Fruit fly (Drosophila melanogaster) whole organism, adult: ENCODE data around the gene CG15880.

Source experiments
- CG11617 ChIP-seq: fragments of 200-800 bp; sonication (Bioruptor generic); optimal IDR thresholded peaks from 2 replicates; lab custom pipeline; 2017; ENCODE audit warnings: mild to moderate bottlenecking, missing biosample characterization, missing genetic modification reagents, missing genetic modification characterization
- CG12768 ChIP-seq: fragments of 200-800 bp; sonication (Bioruptor generic); optimal IDR thresholded peaks from 2 replicates; lab custom pipeline; 2017; ENCODE audit warnings: missing biosample characterization, missing genetic modification characterization, mild to moderate bottlenecking, moderate library complexity, missing genetic modification reagents
- CG1620 ChIP-seq: fragments of 200-800 bp; sonication (Bioruptor generic); optimal IDR thresholded peaks from 2 replicates; lab custom pipeline; 2016; ENCODE audit warnings: missing biosample characterization, missing genetic modification characterization
- CG33017 ChIP-seq: fragments of 200-800 bp; sonication (Bioruptor generic); optimal IDR thresholded peaks from 2 replicates; lab custom pipeline; 2018; ENCODE audit warnings: missing biosample characterization, mild to moderate bottlenecking, missing genetic modification characterization, moderate library complexity
- Crg-1 ChIP-seq: fragments of 200-800 bp; sonication (Bioruptor generic); optimal IDR thresholded peaks from 2 replicates; lab custom pipeline; 2016; ENCODE audit warnings: missing biosample characterization, missing genetic modification characterization
- cic ChIP-seq: fragments of 200-800 bp; sonication (Bioruptor generic); optimal IDR thresholded peaks from 2 replicates; lab custom pipeline; 2017; ENCODE audit warnings: missing biosample characterization, mild to moderate bottlenecking, missing genetic modification characterization, moderate library complexity
- ovo ChIP-seq: fragments of 200-800 bp; sonication (Bioruptor generic); optimal IDR thresholded peaks from 2 replicates; lab custom pipeline; 2016; ENCODE audit warnings: missing biosample characterization, missing genetic modification characterization
- tj ChIP-seq: fragments of 200-800 bp; sonication (Bioruptor generic); optimal IDR thresholded peaks from 3 replicates; lab custom pipeline; 2017; ENCODE audit warnings: missing biosample characterization, mild to moderate bottlenecking, missing genetic modification characterization, moderate library complexity
- toe ChIP-seq: fragments of 200-800 bp; sonication (Bioruptor generic); optimal IDR thresholded peaks from 2 replicates; lab custom pipeline; 2016; ENCODE audit warnings: missing biosample characterization, missing genetic modification characterization

DNA sequence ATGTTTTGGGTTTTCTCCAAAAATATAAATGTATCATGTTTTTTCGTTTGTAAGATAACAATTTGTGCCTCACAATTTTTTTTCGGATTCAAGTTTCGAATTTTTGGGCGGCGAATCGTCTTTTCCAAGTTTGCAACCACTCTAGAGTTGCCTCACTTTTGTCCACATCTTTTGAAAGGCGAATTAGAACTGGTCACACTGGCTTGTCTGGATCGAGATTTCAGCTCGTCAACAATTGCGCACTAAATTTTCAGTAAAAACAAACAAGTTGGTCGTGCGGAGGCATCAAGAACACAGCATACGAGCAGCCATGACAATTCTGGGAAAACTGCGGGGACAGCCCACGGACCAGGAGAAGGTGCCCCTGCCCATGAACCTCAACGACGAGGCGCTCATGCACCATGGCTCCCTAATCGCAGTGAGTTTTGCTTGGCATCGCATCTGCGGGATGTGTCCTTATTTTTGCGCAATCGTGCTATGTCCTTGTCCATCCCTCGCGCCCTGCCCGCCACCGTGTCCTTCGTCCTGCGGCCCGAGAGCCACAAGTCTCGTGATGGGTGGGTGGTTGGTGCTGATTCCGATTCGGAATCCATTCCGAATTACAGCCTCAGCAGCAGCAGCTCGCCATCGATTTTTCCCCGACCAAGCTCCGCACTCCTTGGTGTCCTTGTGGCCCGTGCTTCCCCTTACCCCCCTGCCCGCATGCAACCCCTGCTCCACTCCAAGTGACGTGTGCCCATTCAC is 3.7 kb upstream of the CG15880 start, which contains the start of gene CG3662:
- TF ChIP-seq CG11617 (GFP tag; lab: Kevin White, UChicago) (peak; percentile 4), CG1620 (no peak), ovo (GFP tag; lab: Kevin White, UChicago) (no peak), CG12768 (peak; percentile 20), Crg-1 (GFP tag; lab: Kevin White, UChicago) (peak; percentile 10), cic (GFP tag; lab: Kevin White, UChicago) (no peak), toe (GFP tag; lab: Kevin White, UChicago) (no peak), tj (GFP tag; lab: Kevin White, UChicago) (no peak), CG33017 (tag; lab: Kevin White, UChicago) (peak; percentile 14)
